Worm (Caenorhabditis elegans): ENCODE results near the gene ceh-38.

ceh-38 gene

ce11 chrII:6968191-6968675 lies 16.9 kb downstream of the ceh-38 start (continued):
- peak; percentile 61 for TF ChIP-seq ceh-28 (tag; optimal IDR thresholded peaks at IDR 0.05)
- no peak for TF ChIP-seq nhr-11 (tag; optimal IDR thresholded peaks at IDR 0.05)
- TF ChIP-seq egl-5 (tag; optimal IDR thresholded peaks at IDR 0.05): no peak
- TF ChIP-seq sea-2 (GFP tag; optimal IDR thresholded peaks at IDR 0.05): no peak
- TF ChIP-seq skn-1 (tag; optimal IDR thresholded peaks at IDR 0.05): no peak
- TF ChIP-seq mdl-1 (tag; optimal IDR thresholded peaks at IDR 0.05): no peak
- peak; percentile 23 for TF ChIP-seq elt-2 (tag; optimal IDR thresholded peaks at IDR 0.05)
- peak; percentile 66 for TF ChIP-seq nfya-1 (tag; optimal IDR thresholded peaks at IDR 0.05; ENCODE audit: insufficient read depth)
- TF ChIP-seq mml-1 (tag; optimal IDR thresholded peaks at IDR 0.05): no peak
- TF ChIP-seq lsy-12 (tag; optimal IDR thresholded peaks at IDR 0.05): peak; percentile 72
- no peak for TF ChIP-seq fos-1 (tag; optimal IDR thresholded peaks at IDR 0.05)
- TF ChIP-seq hmg-11 (tag; optimal IDR thresholded peaks at IDR 0.05): peak; percentile 5
- TF ChIP-seq fkh-10 (GFP tag; optimal IDR thresholded peaks at IDR 0.05): no peak
- no peak for TF ChIP-seq eor-1 (tag; optimal IDR thresholded peaks at IDR 0.05)
- TF ChIP-seq daf-12 (tag; optimal IDR thresholded peaks at IDR 0.05): peak; percentile 5
- TF ChIP-seq fkh-2 (tag; optimal IDR thresholded peaks at IDR 0.05): no peak
- TF ChIP-seq nhr-237 (tag; optimal IDR thresholded peaks at IDR 0.05): no peak
- TF ChIP-seq nhr-12 (tag; optimal IDR thresholded peaks at IDR 0.05): no peak
- no peak for TF ChIP-seq nhr-76 (tag; optimal IDR thresholded peaks at IDR 0.05)
- peak; percentile 49 for TF ChIP-seq nhr-23 (tag; optimal IDR thresholded peaks at IDR 0.05)
- peak; percentile 48 for TF ChIP-seq tbx-2 (tag; optimal IDR thresholded peaks at IDR 0.05)
- TF ChIP-seq pqm-1 (tag; optimal IDR thresholded peaks at IDR 0.05): peak; percentile 44
- TF ChIP-seq zag-1 (tag; optimal IDR thresholded peaks at IDR 0.05): no peak
- no peak for TF ChIP-seq egl-27 (tag; optimal IDR thresholded peaks at IDR 0.05)
- TF ChIP-seq snpc-4 (tag; optimal IDR thresholded peaks at IDR 0.05): peak; percentile 99
- TF ChIP-seq ceh-16 (tag; optimal IDR thresholded peaks at IDR 0.05): no peak
- no peak for TF ChIP-seq nhr-67 (tag; optimal IDR thresholded peaks at IDR 0.05)

- TF ChIP-seq ZK546.5 (tag; optimal IDR thresholded peaks at IDR 0.05): no peak
- no peak for TF ChIP-seq pha-4 (tag; optimal IDR thresholded peaks at IDR 0.05)
- no peak for TF ChIP-seq ceh-16 (tag; optimal IDR thresholded peaks at IDR 0.05)
- no peak for TF ChIP-seq ceh-28 (tag; optimal IDR thresholded peaks at IDR 0.05)
- no peak for TF ChIP-seq nhr-28 (tag; optimal IDR thresholded peaks at IDR 0.05)
- TF ChIP-seq nhr-67 (tag; optimal IDR thresholded peaks at IDR 0.05): no peak
- TF ChIP-seq ztf-11 (tag; optimal IDR thresholded peaks at IDR 0.05): no peak
- no peak for TF ChIP-seq fos-1 (tag; optimal IDR thresholded peaks at IDR 0.05)
- no peak for TF ChIP-seq egl-5 (tag; optimal IDR thresholded peaks at IDR 0.05)
Observed at ce11 chrII:6970515-6970914, 19.2 kb downstream of the ceh-38 start, which contains the start of gene C15F1.5. Gene C15F1.5, minus strand, starts transcription at chrII:6970615.

- peak; percentile 2 for TF ChIP-seq ama-1 (optimal IDR thresholded peaks at IDR 0.05)
- peak; percentile 31 for TF ChIP-seq pha-4 (tag; optimal IDR thresholded peaks at IDR 0.05)
- TF ChIP-seq elt-2 (tag; optimal IDR thresholded peaks at IDR 0.05): peak; percentile 47
- TF ChIP-seq aly-2 (tag; optimal IDR thresholded peaks at IDR 0.05): no peak
- no peak for TF ChIP-seq ceh-9 (tag; optimal IDR thresholded peaks at IDR 0.05)
Observed at ce11 chrII:6972185-6972737, 20.9 kb downstream of the ceh-38 start, which contains the start of gene art-1. Gene art-1, minus strand, starts transcription at chrII:6972235.

ce11 chrII:6973501-6973900 lies 22.2 kb downstream of the ceh-38 start, which contains the start of gene sod-1:
Gene sod-1, minus strand, starts transcription at chrII:6973887.
- no peak for TF ChIP-seq tbx-2 (tag; optimal IDR thresholded peaks at IDR 0.05)
- no peak for TF ChIP-seq nhr-67 (tag; optimal IDR thresholded peaks at IDR 0.05)
- no peak for TF ChIP-seq sea-2 (GFP tag; optimal IDR thresholded peaks at IDR 0.05)
- TF ChIP-seq egl-5 (tag; optimal IDR thresholded peaks at IDR 0.05): no peak
- no peak for TF ChIP-seq hmg-11 (tag; optimal IDR thresholded peaks at IDR 0.05)
- no peak for TF ChIP-seq jun-1 (tag; optimal IDR thresholded peaks at IDR 0.05)
- TF ChIP-seq mml-1 (tag; optimal IDR thresholded peaks at IDR 0.05): no peak
- no peak for TF ChIP-seq snpc-4 (tag; optimal IDR thresholded peaks at IDR 0.05)
- TF ChIP-seq skn-1 (tag; optimal IDR thresholded peaks at IDR 0.05): no peak
- no peak for TF ChIP-seq ama-1 (optimal IDR thresholded peaks at IDR 0.05)

Measured in whole organism, L3 larva.